Worm (Caenorhabditis elegans): Measurements from ENCODE around the gene coq-5.

coq-5 gene

ce11 chrIII:7903427-7903826 is 45.2 kb upstream of the coq-5 start:
- TF ChIP-seq egl-27 (tag; optimal IDR thresholded peaks at IDR 0.05) (no peak), fkh-2 (tag; optimal IDR thresholded peaks at IDR 0.05) (no peak), nhr-237 (tag; optimal IDR thresholded peaks at IDR 0.05) (no peak), ztf-11 (tag; optimal IDR thresholded peaks at IDR 0.05) (no peak), jun-1 (tag; optimal IDR thresholded peaks at IDR 0.05) (no peak), nhr-25 (tag; optimal IDR thresholded peaks at IDR 0.05) (no peak), nfya-1 (tag; optimal IDR thresholded peaks at IDR 0.05; ENCODE audit: insufficient read depth) (no peak), lin-39 (tag; optimal IDR thresholded peaks at IDR 0.05) (no peak), elt-2 (tag; optimal IDR thresholded peaks at IDR 0.05) (no peak), unc-62 (GFP tag; optimal IDR thresholded peaks at IDR 0.05) (no peak), pqm-1 (tag; optimal IDR thresholded peaks at IDR 0.05) (no peak), zag-1 (tag; optimal IDR thresholded peaks at IDR 0.05) (no peak), pha-4 (tag; optimal IDR thresholded peaks at IDR 0.05) (no peak), nhr-11 (tag; optimal IDR thresholded peaks at IDR 0.05) (no peak), eor-1 (tag; optimal IDR thresholded peaks at IDR 0.05) (no peak), nhr-23 (tag; optimal IDR thresholded peaks at IDR 0.05) (no peak)

DNA sequence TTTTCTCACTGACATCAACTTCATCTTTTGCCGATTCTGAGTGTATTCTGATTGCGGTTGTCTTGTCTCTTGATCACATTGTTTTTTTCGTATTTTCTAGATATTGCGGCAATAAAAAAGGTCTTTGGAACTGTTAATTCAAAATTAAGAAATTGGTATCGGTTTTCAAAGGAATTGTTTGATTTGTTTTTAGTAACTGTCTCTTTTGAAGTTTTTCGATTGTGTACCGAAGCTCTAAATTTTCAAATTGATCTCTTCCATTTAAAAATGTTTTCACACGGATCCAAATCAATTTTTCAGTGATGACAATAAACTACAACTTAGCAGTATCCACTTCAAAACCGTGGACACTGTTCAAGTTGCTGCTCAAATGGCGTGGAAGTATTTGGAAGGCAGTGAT is 42.5 kb upstream of the coq-5 start, which contains the start of gene best-24:
TSS of gene best-24 (plus strand) at position 301 of the 400 bp plus-strand sequence.
- TF ChIP-seq aly-2 (tag; optimal IDR thresholded peaks at IDR 0.05): no peak
- TF ChIP-seq lin-15B (tag; optimal IDR thresholded peaks at IDR 0.05): no peak
- no peak for TF ChIP-seq fos-1 (tag; optimal IDR thresholded peaks at IDR 0.05)
- TF ChIP-seq hmg-11 (tag; optimal IDR thresholded peaks at IDR 0.05): no peak
- no peak for TF ChIP-seq elt-2 (tag; optimal IDR thresholded peaks at IDR 0.05)
- TF ChIP-seq mml-1 (tag; optimal IDR thresholded peaks at IDR 0.05): no peak
- TF ChIP-seq pqm-1 (tag; optimal IDR thresholded peaks at IDR 0.05): no peak
- no peak for TF ChIP-seq elt-3 (tag; optimal IDR thresholded peaks at IDR 0.05)
- no peak for TF ChIP-seq nhr-23 (tag; optimal IDR thresholded peaks at IDR 0.05)
- TF ChIP-seq ceh-16 (tag; optimal IDR thresholded peaks at IDR 0.05): no peak
- TF ChIP-seq ZK546.5 (tag; optimal IDR thresholded peaks at IDR 0.05): no peak
- TF ChIP-seq nhr-67 (tag; optimal IDR thresholded peaks at IDR 0.05): no peak
- TF ChIP-seq nhr-12 (tag; optimal IDR thresholded peaks at IDR 0.05): no peak
- no peak for TF ChIP-seq nhr-237 (tag; optimal IDR thresholded peaks at IDR 0.05)
- TF ChIP-seq skn-1 (tag; optimal IDR thresholded peaks at IDR 0.05): no peak
- TF ChIP-seq nhr-28 (tag; optimal IDR thresholded peaks at IDR 0.05): no peak
- TF ChIP-seq ceh-9 (tag; optimal IDR thresholded peaks at IDR 0.05): no peak
- no peak for TF ChIP-seq ceh-82 (tag; optimal IDR thresholded peaks at IDR 0.05)
- TF ChIP-seq pha-4 (tag; optimal IDR thresholded peaks at IDR 0.05): no peak
- no peak for TF ChIP-seq ztf-4 (tag; optimal IDR thresholded peaks at IDR 0.05)

DNA sequence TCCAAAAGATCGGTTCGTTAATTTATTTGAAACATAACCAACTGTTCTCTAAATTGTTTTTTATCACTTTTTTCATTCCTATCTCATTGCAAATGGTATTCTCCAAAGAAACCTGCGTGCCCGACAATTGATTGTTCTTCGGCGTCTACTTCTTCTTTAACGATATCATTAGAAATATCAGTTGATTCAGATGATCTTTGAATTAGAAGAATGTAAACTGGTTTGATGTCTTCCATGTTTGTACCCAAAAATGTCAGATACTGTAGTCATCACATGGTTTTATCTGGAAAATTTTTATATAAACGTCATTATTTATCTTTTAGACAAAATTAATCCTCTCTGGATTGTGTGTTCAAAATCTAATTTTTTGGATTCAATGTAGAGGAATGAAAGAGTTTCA is 39.5 kb upstream of the coq-5 start:
- TF ChIP-seq egl-27 (tag; optimal IDR thresholded peaks at IDR 0.05): no peak
- no peak for TF ChIP-seq fkh-10 (GFP tag; optimal IDR thresholded peaks at IDR 0.05)
- no peak for TF ChIP-seq lsy-12 (tag; optimal IDR thresholded peaks at IDR 0.05)
- peak; percentile 57 for TF ChIP-seq nhr-43 (tag; optimal IDR thresholded peaks at IDR 0.05; ENCODE audit: poor library complexity, severe bottlenecking)
- no peak for TF ChIP-seq ztf-11 (tag; optimal IDR thresholded peaks at IDR 0.05)
- no peak for TF ChIP-seq pqm-1 (tag; optimal IDR thresholded peaks at IDR 0.05)
- peak; percentile 22 for TF ChIP-seq nhr-76 (tag; optimal IDR thresholded peaks at IDR 0.05)
- no peak for TF ChIP-seq mdl-1 (tag; optimal IDR thresholded peaks at IDR 0.05)
- peak; percentile 71 for TF ChIP-seq nhr-23 (tag; optimal IDR thresholded peaks at IDR 0.05)
- no peak for TF ChIP-seq hmg-11 (tag; optimal IDR thresholded peaks at IDR 0.05)
- peak; percentile 12 for TF ChIP-seq nhr-25 (tag; optimal IDR thresholded peaks at IDR 0.05)
- no peak for TF ChIP-seq elt-3 (tag; optimal IDR thresholded peaks at IDR 0.05)
- no peak for TF ChIP-seq lin-15B (tag; optimal IDR thresholded peaks at IDR 0.05)
- TF ChIP-seq lin-39 (tag; optimal IDR thresholded peaks at IDR 0.05): no peak
- TF ChIP-seq nhr-67 (tag; optimal IDR thresholded peaks at IDR 0.05): no peak
- no peak for TF ChIP-seq egl-5 (tag; optimal IDR thresholded peaks at IDR 0.05)
- TF ChIP-seq nhr-12 (tag; optimal IDR thresholded peaks at IDR 0.05): no peak
- TF ChIP-seq pha-4 (tag; optimal IDR thresholded peaks at IDR 0.05): no peak
- no peak for TF ChIP-seq fkh-2 (tag; optimal IDR thresholded peaks at IDR 0.05)
- peak; percentile 2 for TF ChIP-seq ceh-28 (tag; optimal IDR thresholded peaks at IDR 0.05)

DNA sequence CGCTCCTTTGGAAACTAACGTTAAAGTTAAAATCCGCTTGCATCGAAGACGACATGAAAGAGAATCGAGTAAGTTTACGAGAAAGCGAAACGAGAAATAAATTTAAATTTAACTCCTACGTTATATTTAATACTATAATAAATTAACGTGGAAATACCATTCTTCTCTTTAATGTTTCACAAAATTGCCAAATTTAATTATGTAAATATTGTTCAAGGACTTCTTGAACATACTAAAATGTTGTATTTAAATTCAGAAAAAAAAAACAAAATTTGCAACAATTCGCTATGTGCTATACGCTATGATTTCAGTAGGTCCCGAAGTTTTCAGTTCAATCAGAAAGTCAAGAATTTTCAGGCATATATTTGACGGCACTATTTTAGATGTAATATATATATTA is 38.7 kb upstream of the coq-5 start, which contains the start of gene ZK688.10:
TSS of gene ZK688.10 (minus strand) at position 101 of the 400 bp plus-strand sequence.
- TF ChIP-seq ceh-16 (tag; optimal IDR thresholded peaks at IDR 0.05): no peak
- no peak for TF ChIP-seq fos-1 (tag; optimal IDR thresholded peaks at IDR 0.05)
- no peak for TF ChIP-seq egl-27 (tag; optimal IDR thresholded peaks at IDR 0.05)
